Worm (Caenorhabditis elegans) whole organism, L4 larva: ENCODE data around the gene cutl-12.
A peak's percentile ranks its signal among the peaks of the same experiment; 100 is the strongest.

Experiments used
- F37D6.2 ChIP-seq: sonication (generic microtip); optimal IDR thresholded peaks from 2 replicates; lab custom pipeline; 2016; ENCODE audit warnings: mild to moderate bottlenecking, missing genetic modification characterization, missing compliant biosample characterization
- F44E2.7 ChIP-seq: fragments of 200-800 bp; sonication (Bioruptor generic); IDR thresholded peaks from 2 replicates; pipeline ENCODE4 v2.1.2; 2022; ENCODE audit warnings: missing genetic modification characterization, missing compliant biosample characterization
- T26A8.4 ChIP-seq: fragments of 200-800 bp; sonication (Bioruptor generic); IDR thresholded peaks from 2 replicates; pipeline ENCODE4 v1.3.6; 2022; ENCODE audit warnings: missing genetic modification characterization, missing compliant biosample characterization
- Y105C5A.15 ChIP-seq: fragments of 200-800 bp; sonication (Bioruptor generic); IDR thresholded peaks from 2 replicates; pipeline ENCODE4 v1.3.6; 2022; ENCODE audit warnings: missing genetic modification characterization, missing compliant biosample characterization
- Y5F2A.4 ChIP-seq: fragments of 200-800 bp; sonication (Bioruptor generic); optimal IDR thresholded peaks from 2 replicates; lab custom pipeline; 2018; ENCODE audit warnings: mild to moderate bottlenecking, missing genetic modification characterization, missing compliant biosample characterization
- Y75B8A.6 ChIP-seq: fragments of 200-800 bp; sonication (Bioruptor generic); IDR thresholded peaks from 2 replicates; pipeline ENCODE4 v1.3.6; 2022; ENCODE audit warnings: missing genetic modification reagents, missing genetic modification characterization, missing compliant biosample characterization
- ZK546.5 ChIP-seq, 2 experiments: sonication (generic microtip); optimal IDR thresholded peaks; 2 replicates each; lab custom pipeline; 2017; ENCODE audit warnings: missing biosample characterization in 2 of 2, missing genetic modification characterization in 2 of 2
- aha-1 ChIP-seq: fragments of 150-350 bp; peaks from one replicate; lab custom pipeline; 2014; ENCODE audit warnings: missing biosample characterization, missing genetic modification characterization
- aly-2 ChIP-seq: sonication (generic microtip); optimal IDR thresholded peaks from 2 replicates; lab custom pipeline; 2018; ENCODE audit warnings: missing biosample characterization, missing genetic modification characterization
- ama-1 ChIP-seq: fragments of 150-350 bp; optimal IDR thresholded peaks from 2 replicates; lab custom pipeline; 2014; ENCODE audit warnings: inconsistent platforms, mixed read lengths
- ceh-28 ChIP-seq: fragments of 150-350 bp; optimal IDR thresholded peaks from 2 replicates; lab custom pipeline; 2014; ENCODE audit warnings: missing biosample characterization, missing genetic modification reagents, missing genetic modification characterization
- ceh-32 ChIP-seq: sonication (generic microtip); optimal IDR thresholded peaks from 2 replicates; lab custom pipeline; 2016; ENCODE audit warnings: mild to moderate bottlenecking, missing genetic modification characterization, missing compliant biosample characterization; ENCODE audit not compliant: poor library complexity
- ceh-62 ChIP-seq: sonication (generic microtip); optimal IDR thresholded peaks from 2 replicates; lab custom pipeline; 2017; ENCODE audit warnings: missing biosample characterization, missing genetic modification characterization
- ceh-82 ChIP-seq: sonication (generic microtip); optimal IDR thresholded peaks from 2 replicates; lab custom pipeline; 2017; ENCODE audit warnings: missing biosample characterization, missing genetic modification characterization
- daf-16 ChIP-seq, 3 experiments: sonication (generic microtip); optimal IDR thresholded peaks; 2 replicates each; lab custom pipeline; 2016 to 2017; ENCODE audit warnings: missing genetic modification characterization in 3 of 3, missing genetic modification reagents in 3 of 3, mild to moderate bottlenecking in 2 of 3, missing compliant biosample characterization in 2 of 3, missing biosample characterization in 1 of 3, moderate library complexity in 1 of 3
- dmd-8 ChIP-seq: fragments of 200-800 bp; sonication (Bioruptor generic); IDR thresholded peaks from 2 replicates; pipeline ENCODE4 v1.3.6; 2022; ENCODE audit warnings: missing genetic modification characterization, missing compliant biosample characterization
- dmd-9 ChIP-seq: fragments of 200-800 bp; sonication (Bioruptor generic); IDR thresholded peaks from 2 replicates; pipeline ENCODE4 v1.3.6; 2022; ENCODE audit warnings: missing genetic modification reagents, missing genetic modification characterization, missing compliant biosample characterization
- dve-1 ChIP-seq: sonication (generic microtip); optimal IDR thresholded peaks from 2 replicates; lab custom pipeline; 2017; ENCODE audit warnings: antibody characterized with exemption, mild to moderate bottlenecking, missing genetic modification characterization, missing compliant biosample characterization; ENCODE audit not compliant: insufficient read depth
- egl-43 ChIP-seq: fragments of 200-800 bp; sonication (Bioruptor generic); IDR thresholded peaks from 2 replicates; pipeline ENCODE4 v1.3.6; 2022; ENCODE audit warnings: missing genetic modification reagents, missing genetic modification characterization, missing compliant biosample characterization
- fkh-10 ChIP-seq: fragments of 150-350 bp; optimal IDR thresholded peaks from 2 replicates; lab custom pipeline; 2014; ENCODE audit warnings: missing biosample characterization, missing genetic modification reagents, missing genetic modification characterization
- gei-8 ChIP-seq: fragments of 200-800 bp; sonication (Bioruptor generic); optimal IDR thresholded peaks from 2 replicates; lab custom pipeline; 2018; ENCODE audit warnings: mild to moderate bottlenecking, missing genetic modification characterization, missing compliant biosample characterization
- hlh-11 ChIP-seq: fragments of 200-800 bp; sonication (Bioruptor generic); optimal IDR thresholded peaks from 2 replicates; lab custom pipeline; 2018; ENCODE audit warnings: mild to moderate bottlenecking, missing genetic modification characterization, missing compliant biosample characterization
- hlh-30 ChIP-seq: sonication (generic microtip); optimal IDR thresholded peaks from 2 replicates; lab custom pipeline; 2017; ENCODE audit warnings: antibody characterized with exemption, mild to moderate bottlenecking, missing genetic modification characterization, missing compliant biosample characterization; ENCODE audit not compliant: insufficient read depth
- lin-1 ChIP-seq: fragments of 200-800 bp; sonication (Bioruptor generic); IDR thresholded peaks from 2 replicates; pipeline ENCODE4 v1.3.6; 2022; ENCODE audit warnings: missing genetic modification reagents, missing genetic modification characterization, missing compliant biosample characterization
- lin-13 ChIP-seq: fragments of 150-350 bp; optimal IDR thresholded peaks from 2 replicates; lab custom pipeline; 2014; ENCODE audit warnings: missing biosample characterization, missing genetic modification reagents, missing genetic modification characterization
- lin-15B ChIP-seq: fragments of 150-350 bp; sonication (generic microtip); optimal IDR thresholded peaks from 3 replicates; lab custom pipeline; 2014; ENCODE audit warnings: missing biosample characterization, missing genetic modification characterization
- lin-29 ChIP-seq: fragments of 200-800 bp; sonication (Bioruptor generic); IDR thresholded peaks from 2 replicates; pipeline ENCODE4 v1.3.6; 2022; ENCODE audit warnings: missing genetic modification reagents, missing genetic modification characterization, missing compliant biosample characterization
- lin-39 ChIP-seq: fragments of 150-350 bp; optimal IDR thresholded peaks from 2 replicates; lab custom pipeline; 2014; ENCODE audit warnings: missing biosample characterization, missing genetic modification reagents, missing genetic modification characterization
- madf-5 ChIP-seq, 2 experiments: fragments of 200-800 bp; sonication (Bioruptor generic); IDR thresholded peaks; 2 replicates each; pipeline ENCODE4 v1.3.6; 2022; ENCODE audit warnings: missing compliant biosample characterization in 2 of 2, missing genetic modification characterization in 2 of 2
- madf-9 ChIP-seq: fragments of 200-800 bp; sonication (Bioruptor generic); conservative IDR thresholded peaks from 2 replicates; pipeline ENCODE4 v1.3.6; 2022; ENCODE audit warnings: missing genetic modification reagents, missing genetic modification characterization, missing compliant biosample characterization
- mdl-1 ChIP-seq, 2 experiments: fragments of 150-350 bp in 1 of 2; sonication (generic microtip) in 1 of 2; optimal IDR thresholded peaks; 2 replicates each; lab custom pipeline; 2014 to 2017; ENCODE audit warnings: missing biosample characterization in 2 of 2, missing genetic modification characterization in 2 of 2
- mep-1 ChIP-seq: fragments of 150-350 bp; sonication (generic microtip); optimal IDR thresholded peaks from 3 replicates; lab custom pipeline; 2014; ENCODE audit warnings: missing biosample characterization, missing genetic modification characterization
- mxl-2 ChIP-seq: fragments of 200-800 bp; sonication (Bioruptor generic); conservative IDR thresholded peaks from 2 replicates; pipeline ENCODE4 v1.3.6; 2022; ENCODE audit warnings: missing genetic modification reagents, missing genetic modification characterization, missing compliant biosample characterization
- nhr-10 ChIP-seq: fragments of 150-350 bp; optimal IDR thresholded peaks from 2 replicates; lab custom pipeline; 2014; ENCODE audit warnings: missing biosample characterization, missing genetic modification characterization
- nhr-237 ChIP-seq: sonication (generic microtip); optimal IDR thresholded peaks from 2 replicates; lab custom pipeline; 2017; ENCODE audit warnings: missing biosample characterization, missing genetic modification characterization
- nhr-25 ChIP-seq: sonication (generic microtip); optimal IDR thresholded peaks from 2 replicates; lab custom pipeline; 2017; ENCODE audit warnings: missing genetic modification characterization, mild to moderate bottlenecking, missing compliant biosample characterization, antibody characterized with exemption, moderate library complexity, borderline replicate concordance; ENCODE audit not compliant: insufficient read depth
- nhr-28 ChIP-seq: fragments of 150-350 bp; optimal IDR thresholded peaks from 2 replicates; lab custom pipeline; 2014; ENCODE audit warnings: missing biosample characterization, missing genetic modification characterization
- nhr-41 ChIP-seq: fragments of 200-800 bp; sonication (Bioruptor generic); IDR thresholded peaks from 2 replicates; pipeline ENCODE4 v1.3.6; 2022; ENCODE audit warnings: missing genetic modification reagents, missing genetic modification characterization, missing compliant biosample characterization
- nhr-42 ChIP-seq: fragments of 200-800 bp; sonication (Bioruptor generic); IDR thresholded peaks from 2 replicates; pipeline ENCODE4 v1.3.6; 2022; ENCODE audit warnings: missing genetic modification characterization, missing compliant biosample characterization
- nhr-77 ChIP-seq: fragments of 150-350 bp; optimal IDR thresholded peaks from 2 replicates; lab custom pipeline; 2014; ENCODE audit warnings: missing biosample characterization, missing genetic modification characterization
- skn-1 ChIP-seq: fragments of 150-350 bp; optimal IDR thresholded peaks from 2 replicates; lab custom pipeline; 2014; ENCODE audit warnings: missing biosample characterization, missing genetic modification characterization
- snpc-1.2 ChIP-seq: fragments of 200-800 bp; sonication (Bioruptor generic); IDR thresholded peaks from 2 replicates; pipeline ENCODE4 v1.3.6; 2022; ENCODE audit warnings: missing genetic modification reagents, missing genetic modification characterization, missing compliant biosample characterization
- spr-1 ChIP-seq: sonication (generic microtip); optimal IDR thresholded peaks from 2 replicates; lab custom pipeline; 2016; ENCODE audit warnings: mild to moderate bottlenecking, missing genetic modification characterization, missing compliant biosample characterization
- tra-1 ChIP-seq: fragments of 200-800 bp; sonication (Bioruptor generic); IDR thresholded peaks from 2 replicates; pipeline ENCODE4 v1.3.6; 2022; ENCODE audit warnings: missing genetic modification reagents, missing genetic modification characterization, missing compliant biosample characterization
- unc-130 ChIP-seq: sonication (generic microtip); optimal IDR thresholded peaks from 2 replicates; lab custom pipeline; 2016; ENCODE audit warnings: missing genetic modification reagents, missing genetic modification characterization, missing compliant biosample characterization
- vab-7 ChIP-seq: fragments of 200-800 bp; sonication (Bioruptor generic); IDR thresholded peaks from 2 replicates; pipeline ENCODE4 v1.3.6; 2022; ENCODE audit warnings: missing genetic modification reagents, missing genetic modification characterization, missing compliant biosample characterization
- zag-1 ChIP-seq: fragments of 150-350 bp; optimal IDR thresholded peaks from 2 replicates; lab custom pipeline; 2014; ENCODE audit warnings: missing biosample characterization, missing genetic modification characterization
- zfp-2 ChIP-seq: sonication (generic microtip); optimal IDR thresholded peaks from 2 replicates; lab custom pipeline; 2016; ENCODE audit warnings: mild to moderate bottlenecking, missing genetic modification characterization, missing compliant biosample characterization
- ztf-7 ChIP-seq: fragments of 150-350 bp; optimal IDR thresholded peaks from 2 replicates; lab custom pipeline; 2014; ENCODE audit warnings: missing biosample characterization, missing genetic modification characterization

The cutl-12 gene

ce11 chrII:8585921-8586320 is 48.4 kb downstream of the cutl-12 start:
- no peak for TF ChIP-seq madf-9 (GFP tag; lab: Robert Waterston, UW)
- TF ChIP-seq aha-1 (tag; lab: Kevin White, UChicago), result peak; percentile 73
- TF ChIP-seq lin-39 (tag; lab: Kevin White, UChicago), result no peak
- TF ChIP-seq nhr-25 (tag; lab: Kevin White, UChicago), result peak; percentile 51

- TF ChIP-seq nhr-42 (GFP tag; lab: Robert Waterston, UW) (no peak), vab-7 (GFP tag; lab: Robert Waterston, UW) (no peak), daf-16 (GFP tag; optimal IDR thresholded peaks at IDR 0.05; lab: Kevin White, UChicago) (peak in 1 of 2 experiments; percentile 57), daf-16 (tag; optimal IDR thresholded peaks at IDR 0.05; lab: Kevin White, UChicago) (no peak), hlh-11 (tag; lab: Kevin White, UChicago) (peak; percentile 65), nhr-28 (tag; lab: Kevin White, UChicago) (peak; percentile 16), ceh-82 (tag; lab: Kevin White, UChicago) (no peak), snpc-1.2 (no peak), dmd-8 (GFP tag; lab: Robert Waterston, UW) (no peak), ama-1 (lab: Kevin White, UChicago) (no peak), ztf-7 (tag; lab: Kevin White, UChicago) (no peak), dmd-9 (GFP tag; lab: Robert Waterston, UW) (no peak), nhr-10 (tag; lab: Kevin White, UChicago) (no peak), ZK546.5 (tag; optimal IDR thresholded peaks at IDR 0.05; lab: Kevin White, UChicago) (no peak), T26A8.4 (GFP tag; lab: Robert Waterston, UW) (peak; percentile 83; the same call in 1 of the 2 replicates), lin-1 (GFP tag; lab: Robert Waterston, UW) (no peak), lin-29 (no peak), lin-15B (tag; lab: Kevin White, UChicago) (no peak), lin-13 (no peak), mxl-2 (no peak), aly-2 (no peak), tra-1 (GFP tag; lab: Robert Waterston, UW) (no peak), mep-1 (peak; percentile 53), nhr-237 (tag; lab: Kevin White, UChicago) (no peak), unc-130 (no peak), zag-1 (no peak), ceh-28 (tag; lab: Kevin White, UChicago) (no peak), ceh-62 (tag; lab: Kevin White, UChicago) (no peak), mdl-1 (tag; optimal IDR thresholded peaks at IDR 0.05; lab: Kevin White, UChicago) (peak in 1 of 2 experiments; percentile 55), gei-8 (no peak), dve-1 (tag; lab: Kevin White, UChicago) (peak; percentile 31), egl-43 (GFP tag; lab: Robert Waterston, UW) (no peak), skn-1 (tag; lab: Kevin White, UChicago) (no peak), ceh-32 (tag; lab: Kevin White, UChicago) (no peak), fkh-10 (GFP tag; lab: Kevin White, UChicago) (no peak), Y5F2A.4 (GFP tag; lab: Kevin White, UChicago) (no peak), aha-1 (tag; lab: Kevin White, UChicago) (no peak), zfp-2 (tag; lab: Kevin White, UChicago) (no peak), Y75B8A.6 (GFP tag; lab: Robert Waterston, UW) (no peak), Y105C5A.15 (GFP tag; lab: Robert Waterston, UW) (no peak), nhr-41 (GFP tag; lab: Robert Waterston, UW) (no peak), madf-5 (GFP tag; IDR thresholded peaks at IDR 0.05; lab: Robert Waterston, UW) (no peak), F37D6.2 (tag; lab: Kevin White, UChicago) (no peak), hlh-30 (peak; percentile 57), nhr-77 (tag; lab: Kevin White, UChicago) (no peak), F44E2.7 (GFP tag; lab: Robert Waterston, UW) (no peak), lin-39 (tag; lab: Kevin White, UChicago) (no peak), spr-1 (no peak)
These were observed 49.2 kb downstream of the cutl-12 start, which contains the start of gene F54C9.11 for ce11 chrII:8585036-8585627. F54C9.11 (minus strand) TSS chrII:8585086.
